Fruit fly (Drosophila melanogaster): ENCODE results near the gene Nek2.

The Nek2 gene

DNA sequence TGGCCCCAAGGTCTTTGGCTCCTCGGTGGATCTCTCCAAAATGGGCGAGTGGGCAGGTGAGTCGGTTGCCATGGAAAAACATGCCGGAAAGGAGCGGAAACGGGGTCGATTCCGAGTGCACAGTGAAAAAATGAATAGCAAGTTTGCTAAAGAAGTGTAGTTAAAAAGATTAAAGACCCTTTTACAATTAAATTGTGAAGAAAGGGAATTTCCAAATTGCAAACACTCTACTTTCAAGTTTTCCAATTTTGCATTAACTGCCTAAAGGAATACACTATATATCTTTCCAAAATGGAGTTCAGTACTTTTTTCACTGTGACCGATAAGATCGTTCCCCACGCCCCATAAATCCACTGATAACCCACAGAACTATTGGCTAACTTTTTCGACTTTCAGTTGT lies 18.0 kb upstream of the Nek2 start (continued):
- no peak for TF ChIP-seq unc-4 (GFP tag; IDR thresholded peaks at IDR 0.05; ENCODE audit: partially characterized antibody)
- no peak for TF ChIP-seq CG10209 (GFP tag; optimal IDR thresholded peaks at IDR 0.05)
- peak; percentile 20 for TF ChIP-seq CG7556 (GFP tag; optimal IDR thresholded peaks at IDR 0.05)
- TF ChIP-seq Fer2 (tag; optimal IDR thresholded peaks at IDR 0.05): no peak
- TF ChIP-seq Tbp (GFP tag; optimal IDR thresholded peaks at IDR 0.05): no peak
- TF ChIP-seq CG1832 (GFP tag; optimal IDR thresholded peaks at IDR 0.05): no peak
- no peak for TF ChIP-seq CG11085 (GFP tag; IDR thresholded peaks at IDR 0.05)
- no peak for TF ChIP-seq HmgD (GFP tag; optimal IDR thresholded peaks at IDR 0.05)
- TF ChIP-seq Eip74EF (GFP tag; optimal IDR thresholded peaks at IDR 0.05): no peak
- peak; percentile 22 for TF ChIP-seq HHEX (GFP tag; optimal IDR thresholded peaks at IDR 0.05)
- TF ChIP-seq Lpt (GFP tag; optimal IDR thresholded peaks at IDR 0.05): no peak
- TF ChIP-seq fru (optimal IDR thresholded peaks at IDR 0.05): no peak
- no peak for TF ChIP-seq peb (GFP tag; IDR thresholded peaks at IDR 0.05)
- TF ChIP-seq CG2678 (tag; optimal IDR thresholded peaks at IDR 0.05): no peak
- no peak for TF ChIP-seq CG2202 (tag; optimal IDR thresholded peaks at IDR 0.05)
- TF ChIP-seq hbn (GFP tag; IDR thresholded peaks at IDR 0.05; ENCODE audit: partially characterized antibody): no peak
- no peak for TF ChIP-seq usp (GFP tag; optimal IDR thresholded peaks at IDR 0.05)
- no peak for TF ChIP-seq p53 (GFP tag; optimal IDR thresholded peaks at IDR 0.05)
- no peak for TF ChIP-seq CG8089 (GFP tag; optimal IDR thresholded peaks at IDR 0.05)
- no peak for TF ChIP-seq Spps (tag; optimal IDR thresholded peaks at IDR 0.05)
- no peak for TF ChIP-seq dmrt11E (tag; optimal IDR thresholded peaks at IDR 0.05)
- no peak for TF ChIP-seq CG7745 (tag; optimal IDR thresholded peaks at IDR 0.05)
- TF ChIP-seq stc (GFP tag; IDR thresholded peaks at IDR 0.05): peak; percentile 50; the same call in 1 of the 2 replicates
- TF ChIP-seq ci (GFP tag; IDR thresholded peaks at IDR 0.05): no peak

DNA sequence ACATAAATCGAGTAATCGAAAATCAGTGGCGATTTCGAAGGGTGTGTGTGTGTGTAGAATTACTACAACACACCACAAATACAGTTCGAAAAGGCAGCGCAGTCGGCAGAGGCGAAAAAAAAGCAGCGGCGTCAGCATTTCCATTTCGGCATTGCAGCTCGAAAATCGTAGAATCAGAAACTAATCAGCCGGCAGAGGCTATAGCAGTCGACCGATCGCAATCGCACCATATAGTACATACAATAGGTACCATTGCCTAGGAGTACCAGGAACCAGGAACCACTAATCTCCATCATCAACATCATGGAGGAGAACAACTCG lies 17.6 kb upstream of the Nek2 start:
- TF ChIP-seq eyg (GFP tag; optimal IDR thresholded peaks at IDR 0.05): no peak
- TF ChIP-seq Dref (GFP tag; IDR thresholded peaks at IDR 0.05): 0 out of 2 replicates have a peak, but pooled peaks have one; percentile 1
- no peak for TF ChIP-seq Asciz (GFP tag; optimal IDR thresholded peaks at IDR 0.05)
- no peak for TF ChIP-seq nom (GFP tag; optimal IDR thresholded peaks at IDR 0.05)
- TF ChIP-seq Adf1 (GFP tag; IDR thresholded peaks at IDR 0.05): peak; percentile 5
- no peak for TF ChIP-seq phol (tag; optimal IDR thresholded peaks at IDR 0.05)
- no peak for TF ChIP-seq CG17802 (tag; optimal IDR thresholded peaks at IDR 0.05)

DNA sequence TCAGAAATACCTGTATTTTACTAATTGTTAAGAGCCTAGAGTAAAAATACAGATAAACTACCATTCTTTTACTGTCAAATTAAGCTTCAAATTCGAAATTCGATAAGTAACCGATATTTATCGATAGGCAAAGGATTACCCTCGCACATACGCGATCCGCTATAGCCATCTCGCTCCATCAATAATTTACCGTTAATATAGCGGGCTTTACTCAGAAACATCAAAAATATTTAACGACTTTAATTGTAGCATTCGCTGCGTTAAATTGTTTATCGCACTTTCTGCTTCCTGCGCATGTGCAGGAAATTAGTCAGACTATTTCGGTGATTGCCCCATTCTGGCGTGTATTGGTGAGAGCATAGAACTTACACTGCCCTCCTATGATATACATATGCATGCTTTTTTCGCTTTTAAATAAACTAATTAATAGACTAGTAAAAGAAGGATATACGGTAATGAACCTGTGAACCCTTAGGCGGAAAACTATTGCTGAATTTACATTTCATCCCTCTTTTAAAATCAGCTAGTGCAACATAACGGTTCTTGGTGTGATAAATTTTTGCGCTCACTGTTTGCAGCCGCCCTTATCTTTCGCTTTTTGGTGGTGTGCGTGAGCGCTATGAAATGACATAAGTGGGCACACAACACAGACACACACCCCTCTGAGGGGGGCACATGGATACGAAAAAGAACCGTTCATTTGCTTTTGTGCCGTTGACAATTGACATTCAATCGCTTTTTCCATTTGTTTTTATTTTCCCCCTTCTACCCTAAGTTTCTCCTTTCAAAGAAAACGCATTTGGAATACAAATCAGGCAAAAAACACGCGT lies 17.0 kb upstream of the Nek2 start, which contains the start of the genes dpr14 and spidey:
Gene dpr14, minus strand, starts transcription at position 48 of the 830 bp plus-strand sequence.
Gene spidey, plus strand, starts transcription at position 693 of the 830 bp plus-strand sequence.
- peak; percentile 88 for TF ChIP-seq Dip3 (GFP tag; optimal IDR thresholded peaks at IDR 0.05)
- TF ChIP-seq D19A (tag; optimal IDR thresholded peaks at IDR 0.05): peak; percentile 89
- peak; percentile 85 for TF ChIP-seq gsb (GFP tag; IDR thresholded peaks at IDR 0.05)
- peak; percentile 82 for TF ChIP-seq CG30431 (GFP tag; optimal IDR thresholded peaks at IDR 0.05)
- TF ChIP-seq peb (GFP tag; IDR thresholded peaks at IDR 0.05): peak; percentile 78
- TF ChIP-seq fd64A (GFP tag; optimal IDR thresholded peaks at IDR 0.05): peak; percentile 74
- TF ChIP-seq CG31388 (GFP tag; optimal IDR thresholded peaks at IDR 0.05): peak; percentile 48
- TF ChIP-seq Dek (tag; optimal IDR thresholded peaks at IDR 0.05): peak; percentile 90
- TF ChIP-seq crol (GFP tag; IDR thresholded peaks at IDR 0.05): peak; percentile 89
- TF ChIP-seq jumu (GFP tag; optimal IDR thresholded peaks at IDR 0.05): peak; percentile 81
- peak; percentile 36 for TF ChIP-seq CG14965 (GFP tag; optimal IDR thresholded peaks at IDR 0.05; ENCODE audit: borderline replicate concordance)
- TF ChIP-seq CG7745 (tag; optimal IDR thresholded peaks at IDR 0.05): no peak
- TF ChIP-seq cad (GFP tag; optimal IDR thresholded peaks at IDR 0.05): no peak
- TF ChIP-seq disco-r (GFP tag; optimal IDR thresholded peaks at IDR 0.05): peak; percentile 71
- peak; percentile 86 for TF ChIP-seq CG2875 (GFP tag; optimal IDR thresholded peaks at IDR 0.05)
- TF ChIP-seq CG18476 (GFP tag; optimal IDR thresholded peaks at IDR 0.05): peak; percentile 85
- peak; percentile 69; the same call in 1 of the 2 replicates for TF ChIP-seq Nf-YA (GFP tag; IDR thresholded peaks at IDR 0.05)
- TF ChIP-seq ase (GFP tag; IDR thresholded peaks at IDR 0.05): peak; percentile 86
- TF ChIP-seq CG1832 (GFP tag; optimal IDR thresholded peaks at IDR 0.05): no peak
- peak; percentile 78 for TF ChIP-seq pros (GFP tag; optimal IDR thresholded peaks at IDR 0.05)
- TF ChIP-seq schlank (tag; optimal IDR thresholded peaks at IDR 0.05): peak; percentile 87

All from whole organism, embryonic.